Worm (Caenorhabditis elegans) whole organism, mixed stage, embryonic: ENCODE results near the gene F01D5.10.

ENCODE experiments used
- M03D4.4 ChIP-seq: sonication (generic microtip); optimal IDR thresholded peaks from 2 replicates; lab custom pipeline; 2017; ENCODE audit warnings: mild to moderate bottlenecking, missing genetic modification characterization, missing compliant biosample characterization
- bed-3 ChIP-seq: fragments of 200-800 bp; sonication (Bioruptor generic); optimal IDR thresholded peaks from 3 replicates; lab custom pipeline; 2018; ENCODE audit warnings: mild to moderate bottlenecking, missing genetic modification characterization, moderate library complexity, missing compliant biosample characterization
- blmp-1 ChIP-seq: fragments of 150-350 bp; optimal IDR thresholded peaks from 2 replicates; lab custom pipeline; 2014; ENCODE audit warnings: missing biosample characterization, missing genetic modification characterization
- ceh-39 ChIP-seq: fragments of 150-350 bp; optimal IDR thresholded peaks from 2 replicates; lab custom pipeline; 2014; ENCODE audit warnings: missing biosample characterization, missing genetic modification characterization
- ceh-43 ChIP-seq: fragments of 200-800 bp; sonication (Bioruptor generic); optimal IDR thresholded peaks from 2 replicates; lab custom pipeline; 2018; ENCODE audit warnings: mild to moderate bottlenecking, missing genetic modification characterization, moderate library complexity, missing compliant biosample characterization
- ceh-83 ChIP-seq: fragments of 200-800 bp; sonication (Bioruptor generic); optimal IDR thresholded peaks from 2 replicates; lab custom pipeline; 2018; ENCODE audit warnings: mild to moderate bottlenecking, missing genetic modification characterization, missing compliant biosample characterization
- cnd-1 ChIP-seq: fragments of 200-800 bp; sonication (Bioruptor generic); optimal IDR thresholded peaks from 2 replicates; lab custom pipeline; 2018; ENCODE audit warnings: mild to moderate bottlenecking, missing genetic modification characterization, missing compliant biosample characterization
- elt-1 ChIP-seq: sonication (generic microtip); optimal IDR thresholded peaks from 2 replicates; lab custom pipeline; 2017; ENCODE audit warnings: missing genetic modification characterization, mild to moderate bottlenecking, missing compliant biosample characterization, antibody characterized with exemption, moderate library complexity, borderline replicate concordance; ENCODE audit not compliant: insufficient read depth
- elt-3 ChIP-seq: fragments of 150-350 bp; optimal IDR thresholded peaks from 2 replicates; lab custom pipeline; 2014; ENCODE audit warnings: missing biosample characterization, missing genetic modification characterization
- flh-1 ChIP-seq: fragments of 200-800 bp; sonication (Bioruptor generic); optimal IDR thresholded peaks from 2 replicates; lab custom pipeline; 2018; ENCODE audit warnings: mild to moderate bottlenecking, missing genetic modification characterization, moderate library complexity, missing compliant biosample characterization
- ham-2 ChIP-seq: fragments of 200-800 bp; sonication (Bioruptor generic); optimal IDR thresholded peaks from 2 replicates; lab custom pipeline; 2018; ENCODE audit warnings: mild to moderate bottlenecking, missing genetic modification characterization, missing compliant biosample characterization
- hlh-1 ChIP-seq: fragments of 150-350 bp; optimal IDR thresholded peaks from 2 replicates; lab custom pipeline; 2014; ENCODE audit warnings: missing biosample characterization, missing genetic modification reagents, missing genetic modification characterization
- lin-13 ChIP-seq: fragments of 150-350 bp; optimal IDR thresholded peaks from 2 replicates; lab custom pipeline; 2014; ENCODE audit warnings: missing biosample characterization, missing genetic modification characterization
- mab-5 ChIP-seq: fragments of 150-350 bp; optimal IDR thresholded peaks from 2 replicates; lab custom pipeline; 2014; ENCODE audit warnings: missing biosample characterization, missing genetic modification characterization
- mep-1 ChIP-seq: fragments of 150-350 bp; optimal IDR thresholded peaks from 2 replicates; lab custom pipeline; 2017; ENCODE audit warnings: missing biosample characterization, missing genetic modification reagents, missing genetic modification characterization, inconsistent platforms
- mls-2 ChIP-seq: sonication (generic microtip); optimal IDR thresholded peaks from 2 replicates; lab custom pipeline; 2016; ENCODE audit warnings: mild to moderate bottlenecking, missing genetic modification characterization, moderate library complexity, missing compliant biosample characterization
- nhr-12 ChIP-seq: fragments of 150-350 bp; optimal IDR thresholded peaks from 2 replicates; lab custom pipeline; 2014; ENCODE audit warnings: missing biosample characterization, missing genetic modification characterization
- nhr-2 ChIP-seq: fragments of 150-350 bp; optimal IDR thresholded peaks from 2 replicates; lab custom pipeline; 2014; ENCODE audit warnings: missing biosample characterization, missing genetic modification characterization
- nhr-237 ChIP-seq: fragments of 150-350 bp; optimal IDR thresholded peaks from 2 replicates; lab custom pipeline; 2014; ENCODE audit warnings: missing biosample characterization, missing genetic modification characterization
- nhr-28 ChIP-seq: fragments of 150-350 bp; optimal IDR thresholded peaks from 2 replicates; lab custom pipeline; 2014; ENCODE audit warnings: missing biosample characterization, missing genetic modification characterization
- nhr-76 ChIP-seq: sonication (generic microtip); optimal IDR thresholded peaks from 2 replicates; lab custom pipeline; 2017; ENCODE audit warnings: missing biosample characterization, missing genetic modification characterization
- pha-4 ChIP-seq: fragments of 150-350 bp; optimal IDR thresholded peaks from 2 replicates; lab custom pipeline; 2018; ENCODE audit warnings: missing biosample characterization, missing genetic modification reagents, missing genetic modification characterization
- sem-2 ChIP-seq: fragments of 200-800 bp; sonication (Bioruptor generic); optimal IDR thresholded peaks from 2 replicates; lab custom pipeline; 2018; ENCODE audit warnings: mild to moderate bottlenecking, missing genetic modification characterization, missing compliant biosample characterization
- snpc-4 ChIP-seq: fragments of 150-350 bp; optimal IDR thresholded peaks from 2 replicates; lab custom pipeline; 2014; ENCODE audit warnings: missing biosample characterization, missing genetic modification characterization
- sptf-1 ChIP-seq: sonication (generic microtip); optimal IDR thresholded peaks from 2 replicates; lab custom pipeline; 2017; ENCODE audit warnings: mild to moderate bottlenecking, missing genetic modification characterization, moderate library complexity, missing compliant biosample characterization
- tbx-8 ChIP-seq: fragments of 200-800 bp; sonication (Bioruptor generic); optimal IDR thresholded peaks from 2 replicates; lab custom pipeline; 2018; ENCODE audit warnings: mild to moderate bottlenecking, missing genetic modification characterization, moderate library complexity, missing compliant biosample characterization
- unc-120 ChIP-seq: sonication (generic microtip); optimal IDR thresholded peaks from 2 replicates; lab custom pipeline; 2017; ENCODE audit warnings: missing genetic modification characterization, missing compliant biosample characterization; ENCODE audit not compliant: poor library complexity, severe bottlenecking
- unc-39 ChIP-seq: fragments of 150-350 bp; optimal IDR thresholded peaks from 2 replicates; lab custom pipeline; 2014; ENCODE audit warnings: missing biosample characterization, missing genetic modification characterization
- unc-62 ChIP-seq: fragments of 150-350 bp; optimal IDR thresholded peaks from 2 replicates; lab custom pipeline; 2014; ENCODE audit warnings: missing biosample characterization, missing genetic modification reagents, missing genetic modification characterization
- zip-8 ChIP-seq: fragments of 150-350 bp; optimal IDR thresholded peaks from 2 replicates; lab custom pipeline; 2014; ENCODE audit warnings: missing biosample characterization, missing genetic modification characterization
- ztf-11 ChIP-seq: fragments of 150-350 bp; optimal IDR thresholded peaks from 2 replicates; lab custom pipeline; 2014; ENCODE audit warnings: missing biosample characterization, missing genetic modification characterization

F01D5.10 gene

ce11 chrII:14050506-14050905 lies 29.4 kb upstream of the F01D5.10 start:
- TF ChIP-seq unc-39 (tag; lab: Kevin White, UChicago), result no peak
- TF ChIP-seq nhr-28 (tag; lab: Kevin White, UChicago), result no peak
- no peak for TF ChIP-seq flh-1 (GFP tag; lab: Kevin White, UChicago)
- peak; percentile 56 for TF ChIP-seq mep-1 (tag; lab: Kevin White, UChicago)
- TF ChIP-seq sem-2 (GFP tag; lab: Kevin White, UChicago), result no peak
- TF ChIP-seq pha-4 (tag; lab: Kevin White, UChicago), result no peak
- no peak for TF ChIP-seq elt-3 (tag; lab: Kevin White, UChicago)
- no peak for TF ChIP-seq M03D4.4 (tag; lab: Kevin White, UChicago)
- no peak for TF ChIP-seq lin-13 (tag; lab: Kevin White, UChicago)
- peak; percentile 52 for TF ChIP-seq cnd-1 (tag; lab: Kevin White, UChicago)
- no peak for TF ChIP-seq snpc-4 (tag; lab: Kevin White, UChicago)
- TF ChIP-seq ztf-11 (tag; lab: Kevin White, UChicago), result no peak
- no peak for TF ChIP-seq zip-8 (tag; lab: Kevin White, UChicago)
- TF ChIP-seq hlh-1 (tag; lab: Kevin White, UChicago), result peak; percentile 75
- no peak for TF ChIP-seq blmp-1 (tag; lab: Kevin White, UChicago)
- peak; percentile 26 for TF ChIP-seq nhr-237
- no peak for TF ChIP-seq nhr-2
- TF ChIP-seq nhr-12 (tag; lab: Kevin White, UChicago), result no peak
- TF ChIP-seq sptf-1 (tag; lab: Kevin White, UChicago), result no peak
- no peak for TF ChIP-seq bed-3 (GFP tag; lab: Kevin White, UChicago)
- TF ChIP-seq elt-1, result peak; percentile 23
- no peak for TF ChIP-seq ceh-39
- TF ChIP-seq unc-120 (tag; lab: Kevin White, UChicago), result peak; percentile 69
- no peak for TF ChIP-seq ceh-43
- no peak for TF ChIP-seq ceh-83
- TF ChIP-seq nhr-76 (tag; lab: Kevin White, UChicago), result no peak
- TF ChIP-seq tbx-8, result no peak
- peak; percentile 13 for TF ChIP-seq ham-2 (GFP tag; lab: Kevin White, UChicago)

DNA sequence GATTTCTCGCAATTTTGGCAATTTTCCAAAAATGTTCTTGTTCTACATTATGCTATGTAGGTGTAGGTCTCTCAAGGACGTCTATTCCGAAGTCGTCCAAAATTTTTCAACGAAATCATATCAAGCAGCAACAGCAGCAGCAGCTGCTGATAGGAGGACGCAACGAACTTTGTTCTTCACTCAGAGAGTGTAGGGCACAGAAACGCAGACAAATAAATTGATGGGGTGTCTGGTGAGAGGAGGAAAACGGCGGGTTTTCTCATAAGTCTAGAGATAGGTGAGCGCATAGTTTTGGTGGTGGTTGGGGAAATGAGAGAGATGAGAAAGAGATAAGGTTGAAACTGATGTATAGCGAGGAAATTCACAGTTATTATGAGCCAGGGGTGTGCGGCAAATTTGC lies 28.0 kb upstream of the F01D5.10 start:
- peak; percentile 65 for TF ChIP-seq unc-120 (tag; lab: Kevin White, UChicago)
- peak; percentile 30 for TF ChIP-seq elt-1
- TF ChIP-seq ham-2 (GFP tag; lab: Kevin White, UChicago), result peak; percentile 30
- TF ChIP-seq unc-62 (GFP tag; lab: Kevin White, UChicago), result peak; percentile 68
- no peak for TF ChIP-seq M03D4.4 (tag; lab: Kevin White, UChicago)
- no peak for TF ChIP-seq blmp-1 (tag; lab: Kevin White, UChicago)
- peak; percentile 90 for TF ChIP-seq hlh-1 (tag; lab: Kevin White, UChicago)
- no peak for TF ChIP-seq mab-5 (tag; lab: Kevin White, UChicago)

ce11 chrII:14046491-14046890 lies 25.4 kb upstream of the F01D5.10 start:
- TF ChIP-seq hlh-1 (tag; lab: Kevin White, UChicago) (peak; percentile 5), blmp-1 (tag; lab: Kevin White, UChicago) (peak; percentile 33), M03D4.4 (tag; lab: Kevin White, UChicago) (no peak)
- TF ChIP-seq, all 35 proteins: peak for 2

DNA sequence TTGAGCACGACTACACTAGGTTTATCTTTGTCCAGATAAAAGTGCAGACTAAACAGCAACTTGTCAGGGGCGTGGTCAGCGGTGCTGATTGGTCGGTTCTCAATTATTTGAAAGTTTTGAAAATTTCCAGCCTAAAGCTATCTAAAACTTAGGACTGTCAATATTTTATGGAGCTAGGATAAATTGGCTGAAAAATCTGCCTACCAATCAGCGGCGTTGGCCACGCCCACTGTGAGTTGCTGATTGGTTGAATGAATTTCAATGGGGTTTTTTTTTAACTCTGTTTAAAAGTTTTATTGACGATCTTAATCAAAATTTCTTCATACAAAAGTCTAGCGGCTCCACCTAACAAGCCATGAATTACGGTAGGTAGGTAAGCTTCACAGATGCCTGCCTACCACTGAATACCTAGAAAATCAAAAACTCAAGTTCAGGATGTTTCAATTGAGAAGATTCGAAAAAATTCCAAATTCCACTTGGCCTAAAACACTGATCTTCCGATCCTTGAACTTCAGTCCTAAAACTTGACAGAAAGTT lies 24.9 kb upstream of the F01D5.10 start:
- TF ChIP-seq mep-1 (tag; lab: Kevin White, UChicago) (no peak), snpc-4 (tag; lab: Kevin White, UChicago) (no peak), flh-1 (GFP tag; lab: Kevin White, UChicago) (no peak), unc-120 (tag; lab: Kevin White, UChicago) (no peak), lin-13 (tag; lab: Kevin White, UChicago) (no peak), mls-2 (tag; lab: Kevin White, UChicago) (no peak), ceh-83 (no peak)

ce11 chrII:14045235-14045634 lies 24.1 kb upstream of the F01D5.10 start:
- TF ChIP-seq elt-1 (no peak), mls-2 (tag; lab: Kevin White, UChicago) (no peak)
